Worm (Caenorhabditis elegans): ENCODE measurements around the gene C09E9.1.

- TF ChIP-seq ets-4 (tag; optimal IDR thresholded peaks at IDR 0.05) (no peak), ama-1 (optimal IDR thresholded peaks at IDR 0.05) (no peak), elt-2 (tag; optimal IDR thresholded peaks at IDR 0.05) (no peak), dve-1 (tag; optimal IDR thresholded peaks at IDR 0.05) (no peak), pha-4 (tag; optimal IDR thresholded peaks at IDR 0.05) (no peak)
These were observed 2.4 kb downstream of the C09E9.1 start for ce11 chrIV:1277067-1277466.
